Worm (Caenorhabditis elegans) whole organism, L2 larva: Measurements from ENCODE around the gene R05D8.11.

Source experiments
- ama-1 ChIP-seq: fragments of 150-350 bp; optimal IDR thresholded peaks from 2 replicates; lab custom pipeline; 2018; ENCODE audit warnings: inconsistent platforms
- crh-2 ChIP-seq: sonication (generic microtip); optimal IDR thresholded peaks from 2 replicates; lab custom pipeline; 2017; ENCODE audit warnings: missing biosample characterization, missing genetic modification characterization

- TF ChIP-seq ama-1 (lab: Kevin White, UChicago), result no peak
- TF ChIP-seq crh-2 (tag; lab: Kevin White, UChicago), result no peak
Measured at ce11 chrV:2799172-2799869, 18.6 kb upstream of the R05D8.11 start.
